Worm (Caenorhabditis elegans): ENCODE measurements around the gene clec-257.

The clec-257 gene

DNA sequence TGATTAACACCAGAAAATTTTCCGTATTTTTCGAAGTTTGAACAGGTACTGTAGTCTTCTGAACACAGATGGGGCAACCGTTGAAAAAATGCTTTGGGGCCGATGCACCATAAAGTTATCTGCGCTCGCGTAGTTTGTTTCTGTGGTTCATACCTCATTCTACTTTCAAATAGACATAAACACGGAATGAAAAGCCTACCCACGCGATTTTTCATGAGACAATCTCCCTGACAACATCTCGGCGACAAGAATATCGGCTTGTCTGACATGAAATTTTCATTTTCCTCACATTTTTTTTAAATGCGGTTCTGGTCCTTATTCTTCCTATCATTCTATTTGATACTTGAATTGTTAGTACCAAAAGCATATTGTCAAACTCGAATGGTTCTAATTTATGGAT is at the start of gene clec-257:
Gene clec-257, plus strand, starts transcription at position 301 of the 400 bp plus-strand sequence.
- TF ChIP-seq ztf-29 (GFP tag; IDR thresholded peaks at IDR 0.05) (no peak), cog-1 (tag; optimal IDR thresholded peaks at IDR 0.05) (no peak), ztf-23 (GFP tag; IDR thresholded peaks at IDR 0.05) (no peak), klf-2 (GFP tag; conservative IDR thresholded peaks at IDR 0.05) (no peak), flt-1 (GFP tag; IDR thresholded peaks at IDR 0.05) (no peak), tab-1 (GFP tag; IDR thresholded peaks at IDR 0.05) (no peak), ref-1 (GFP tag; conservative IDR thresholded peaks at IDR 0.05) (no peak), T22C8.4 (GFP tag; IDR thresholded peaks at IDR 0.05) (no peak)

DNA sequence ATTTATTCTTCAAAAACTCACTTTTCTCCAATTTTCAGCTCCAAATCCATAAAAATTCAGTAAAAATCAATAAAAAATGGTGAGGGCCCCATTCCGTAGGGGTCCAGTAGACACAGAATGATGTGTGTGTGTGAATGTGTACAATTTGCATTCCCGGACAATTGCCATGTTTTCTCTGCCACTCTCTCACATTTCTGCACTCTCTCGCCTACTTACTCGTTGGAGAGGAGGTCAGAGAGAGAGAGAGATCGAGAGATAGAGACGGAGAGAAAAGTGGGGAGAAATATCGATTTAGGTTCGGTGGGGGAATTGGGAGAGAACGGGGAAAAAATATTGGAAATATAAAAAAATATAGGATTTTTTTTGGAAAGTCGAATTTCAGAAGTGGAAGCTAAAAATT is 49.3 kb upstream of the clec-257 start:
- no peak for TF ChIP-seq tab-1 (GFP tag; IDR thresholded peaks at IDR 0.05)
- TF ChIP-seq ref-1 (GFP tag; conservative IDR thresholded peaks at IDR 0.05) = no peak; the same call in 1 of the 2 replicates
- peak; percentile 99 for TF ChIP-seq T22C8.4 (GFP tag; IDR thresholded peaks at IDR 0.05)
- no peak for TF ChIP-seq med-1 (GFP tag; optimal IDR thresholded peaks at IDR 0.05; ENCODE audit: insufficient read depth)
- TF ChIP-seq ztf-23 (GFP tag; IDR thresholded peaks at IDR 0.05) = no peak
- TF ChIP-seq klf-2 (GFP tag; conservative IDR thresholded peaks at IDR 0.05) = no peak
- no peak for TF ChIP-seq ztf-29 (GFP tag; IDR thresholded peaks at IDR 0.05)
- peak; percentile 97 for TF ChIP-seq cog-1 (tag; optimal IDR thresholded peaks at IDR 0.05)
- TF ChIP-seq flt-1 (GFP tag; IDR thresholded peaks at IDR 0.05) = no peak

DNA sequence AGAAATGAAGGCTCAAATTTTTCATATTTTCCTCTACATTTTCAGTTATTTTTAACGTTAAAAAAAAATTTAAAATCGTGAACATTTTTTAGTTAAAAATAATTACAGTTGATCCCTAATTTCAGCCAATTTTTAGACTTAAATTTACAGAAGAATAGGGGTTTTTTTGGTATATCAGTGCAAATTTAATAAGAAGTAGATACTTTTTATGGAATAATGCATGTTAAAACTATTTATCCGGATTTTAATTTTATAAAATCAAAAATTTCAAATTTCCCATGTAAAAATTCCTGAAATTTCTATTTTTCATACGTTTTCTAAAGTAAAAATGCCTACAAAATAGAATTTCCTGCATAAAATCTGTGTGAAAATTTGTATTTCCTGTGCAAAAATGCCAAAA is 48.8 kb upstream of the clec-257 start:
- TF ChIP-seq flt-1 (GFP tag; IDR thresholded peaks at IDR 0.05) = no peak
- no peak for TF ChIP-seq ztf-29 (GFP tag; IDR thresholded peaks at IDR 0.05)

DNA sequence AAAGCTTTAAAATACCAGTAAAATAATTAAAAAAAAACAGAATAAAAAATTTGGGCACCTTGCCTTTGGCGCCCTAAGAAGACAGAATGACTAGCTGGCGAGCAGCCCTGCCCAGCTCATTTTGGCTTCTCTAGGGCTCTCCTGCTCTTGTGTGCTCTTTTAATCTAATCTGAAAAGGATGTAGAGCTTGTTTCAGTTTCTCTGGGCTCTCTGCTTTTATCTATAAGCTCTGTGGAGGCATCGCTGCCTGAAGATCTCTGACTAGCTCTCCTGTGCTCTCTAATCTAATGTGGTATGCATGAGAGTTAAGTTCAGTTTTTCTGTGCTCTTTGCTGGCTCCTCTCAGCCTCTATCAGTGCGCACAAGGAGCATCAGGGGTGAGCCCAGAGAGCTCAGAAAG is 47.0 kb upstream of the clec-257 start:
- TF ChIP-seq tab-1 (GFP tag; IDR thresholded peaks at IDR 0.05) = no peak
- no peak for TF ChIP-seq klf-2 (GFP tag; conservative IDR thresholded peaks at IDR 0.05)
- TF ChIP-seq cog-1 (tag; optimal IDR thresholded peaks at IDR 0.05) = no peak
- TF ChIP-seq flt-1 (GFP tag; IDR thresholded peaks at IDR 0.05) = no peak
- TF ChIP-seq T22C8.4 (GFP tag; IDR thresholded peaks at IDR 0.05) = no peak
- no peak for TF ChIP-seq ztf-29 (GFP tag; IDR thresholded peaks at IDR 0.05)
- no peak for TF ChIP-seq med-1 (GFP tag; optimal IDR thresholded peaks at IDR 0.05; ENCODE audit: insufficient read depth)
- no peak for TF ChIP-seq ztf-23 (GFP tag; IDR thresholded peaks at IDR 0.05)
- TF ChIP-seq ref-1 (GFP tag; conservative IDR thresholded peaks at IDR 0.05) = no peak

DNA sequence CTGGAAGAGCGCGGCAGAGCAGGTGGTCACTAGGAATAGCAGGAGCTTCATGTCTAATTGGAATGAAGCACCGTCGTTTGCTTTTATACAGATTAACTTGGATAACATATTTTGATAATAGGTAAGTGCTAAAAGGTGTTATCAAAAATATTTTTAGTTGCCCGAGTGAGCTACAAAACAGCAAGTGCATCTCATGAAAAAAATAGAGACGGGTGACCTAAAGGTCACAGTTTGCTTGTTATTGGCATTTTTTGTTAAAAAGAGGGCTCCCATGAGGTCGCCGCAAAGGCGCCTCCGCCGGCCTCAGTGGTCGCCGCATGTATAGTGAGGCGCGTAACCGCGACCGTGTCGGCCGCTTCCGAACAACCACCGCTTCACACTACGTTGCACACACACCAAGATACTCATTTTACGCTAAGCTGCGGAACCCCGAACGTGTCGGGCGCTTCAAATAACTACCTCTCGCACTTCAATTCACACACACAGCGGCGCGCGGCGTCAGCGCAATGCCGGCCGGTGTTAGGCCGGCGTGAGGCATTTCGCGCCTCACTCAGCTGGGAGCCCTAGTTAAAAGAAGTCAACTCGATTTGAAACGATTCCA is 43.4 kb upstream of the clec-257 start, which contains the start of gene asp-19:
Gene asp-19, minus strand, starts transcription at position 51 of the 601 bp plus-strand sequence.
- TF ChIP-seq flt-1 (GFP tag; IDR thresholded peaks at IDR 0.05) (no peak), ztf-29 (GFP tag; IDR thresholded peaks at IDR 0.05) (no peak), tab-1 (GFP tag; IDR thresholded peaks at IDR 0.05) (no peak), klf-2 (GFP tag; conservative IDR thresholded peaks at IDR 0.05) (no peak), med-1 (GFP tag; optimal IDR thresholded peaks at IDR 0.05; ENCODE audit: insufficient read depth) (no peak), ref-1 (GFP tag; conservative IDR thresholded peaks at IDR 0.05) (no peak), T22C8.4 (GFP tag; IDR thresholded peaks at IDR 0.05) (no peak), cog-1 (tag; optimal IDR thresholded peaks at IDR 0.05) (no peak), ztf-23 (GFP tag; IDR thresholded peaks at IDR 0.05) (no peak)

DNA sequence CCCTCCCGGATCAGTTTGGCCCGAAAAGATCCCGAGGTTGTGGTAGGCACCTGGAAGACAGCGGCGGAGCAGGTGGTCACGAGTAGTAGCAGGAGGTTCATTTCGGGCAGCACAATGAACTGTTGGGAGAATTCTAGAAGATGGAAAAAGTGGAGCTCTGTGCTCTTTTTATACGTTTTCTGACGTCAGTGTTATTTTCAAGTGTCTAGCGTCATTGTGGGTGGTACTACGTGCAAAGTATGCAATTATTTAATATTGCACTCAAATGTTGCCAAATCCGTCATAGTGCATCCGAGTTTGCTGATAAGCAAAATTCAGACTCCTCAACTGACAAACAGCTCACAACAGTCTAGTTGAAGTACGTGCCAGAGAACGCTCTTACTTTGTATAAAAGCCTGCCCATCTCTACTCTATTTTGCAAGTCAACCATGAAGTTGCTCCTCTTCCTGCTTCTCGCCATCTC is 41.3 kb upstream of the clec-257 start, which contains the start of the genes asp-18 and scl-19:
Gene asp-18, minus strand, starts transcription at position 101 of the 463 bp plus-strand sequence.
Gene scl-19, plus strand, starts transcription at position 413 of the 463 bp plus-strand sequence.
- no peak for TF ChIP-seq tab-1 (GFP tag; IDR thresholded peaks at IDR 0.05)
- TF ChIP-seq flt-1 (GFP tag; IDR thresholded peaks at IDR 0.05) = no peak
- TF ChIP-seq T22C8.4 (GFP tag; IDR thresholded peaks at IDR 0.05) = no peak
- no peak for TF ChIP-seq ztf-29 (GFP tag; IDR thresholded peaks at IDR 0.05)
- no peak for TF ChIP-seq klf-2 (GFP tag; conservative IDR thresholded peaks at IDR 0.05)
- TF ChIP-seq med-1 (GFP tag; optimal IDR thresholded peaks at IDR 0.05; ENCODE audit: insufficient read depth) = no peak
- TF ChIP-seq ztf-23 (GFP tag; IDR thresholded peaks at IDR 0.05) = no peak
- no peak for TF ChIP-seq ref-1 (GFP tag; conservative IDR thresholded peaks at IDR 0.05)
- no peak for TF ChIP-seq cog-1 (tag; optimal IDR thresholded peaks at IDR 0.05)

DNA sequence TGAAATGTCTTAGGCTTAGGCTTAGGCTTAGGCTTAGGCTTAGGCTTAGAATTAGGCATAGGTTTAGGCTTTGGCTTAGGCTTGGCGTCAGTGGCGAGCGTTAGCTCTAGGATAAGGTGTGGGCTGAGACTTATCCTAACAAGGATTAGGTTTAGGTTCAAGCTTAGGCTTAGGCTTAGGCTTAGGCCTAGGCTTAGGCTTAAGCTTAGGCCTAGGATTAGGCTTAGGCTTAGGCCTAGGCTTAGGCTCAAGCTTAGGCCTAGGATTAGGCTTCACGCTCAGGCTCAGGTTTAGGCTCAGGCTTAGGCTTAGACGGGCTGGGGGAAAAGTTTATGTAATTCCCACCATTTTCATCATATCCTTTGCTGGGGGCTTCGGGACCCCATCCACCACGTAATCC is 38.9 kb upstream of the clec-257 start:
- TF ChIP-seq med-1 (GFP tag; optimal IDR thresholded peaks at IDR 0.05; ENCODE audit: insufficient read depth) = no peak
- no peak for TF ChIP-seq ztf-23 (GFP tag; IDR thresholded peaks at IDR 0.05)

DNA sequence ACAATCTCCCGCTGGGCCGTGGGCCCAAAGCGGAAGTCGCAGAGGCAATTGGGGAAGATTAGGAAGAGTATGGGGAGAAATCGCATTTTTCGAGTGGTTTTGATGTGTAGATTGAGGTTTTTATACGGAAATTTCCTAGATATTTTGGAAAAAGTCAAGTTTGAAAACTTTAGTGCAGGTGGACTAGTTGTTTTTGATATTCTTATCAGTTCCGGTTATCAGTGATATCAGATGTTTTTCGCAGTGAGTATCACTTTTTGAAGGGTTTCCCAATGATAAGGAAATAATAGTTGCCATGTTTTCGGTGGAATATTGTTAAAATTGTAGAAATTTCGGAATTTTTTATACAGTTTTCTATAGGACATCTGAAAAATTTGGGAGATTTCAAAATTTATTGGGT is 38.5 kb upstream of the clec-257 start, which contains the start of gene scl-20:
Gene scl-20, minus strand, starts transcription at position 101 of the 400 bp plus-strand sequence.
- TF ChIP-seq flt-1 (GFP tag; IDR thresholded peaks at IDR 0.05) (no peak), tab-1 (GFP tag; IDR thresholded peaks at IDR 0.05) (no peak), klf-2 (GFP tag; conservative IDR thresholded peaks at IDR 0.05) (no peak), ztf-23 (GFP tag; IDR thresholded peaks at IDR 0.05) (no peak), med-1 (GFP tag; optimal IDR thresholded peaks at IDR 0.05; ENCODE audit: insufficient read depth) (no peak), ztf-29 (GFP tag; IDR thresholded peaks at IDR 0.05) (no peak), ref-1 (GFP tag; conservative IDR thresholded peaks at IDR 0.05) (no peak), T22C8.4 (GFP tag; IDR thresholded peaks at IDR 0.05) (no peak), cog-1 (tag; optimal IDR thresholded peaks at IDR 0.05) (no peak)

DNA sequence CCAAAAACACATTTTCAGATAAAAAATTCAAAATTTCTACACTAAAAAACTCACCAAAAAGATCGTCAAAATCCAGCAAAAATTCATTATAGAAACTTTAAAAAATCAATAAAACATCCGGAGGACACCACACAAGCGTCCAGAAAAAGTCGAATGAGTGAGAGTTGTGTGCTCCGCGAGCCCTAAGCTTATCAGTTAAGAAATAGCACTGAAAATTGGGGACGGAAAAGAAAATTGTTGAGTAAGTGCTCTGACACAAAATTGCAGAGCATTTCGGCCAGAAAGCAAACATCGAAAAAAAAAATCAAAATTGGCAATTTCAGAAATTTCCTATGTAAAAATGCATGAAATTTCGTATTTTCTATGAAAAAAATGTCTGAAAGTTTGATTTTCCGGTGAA is 35.2 kb upstream of the clec-257 start:
- no peak for TF ChIP-seq ztf-29 (GFP tag; IDR thresholded peaks at IDR 0.05)
- TF ChIP-seq ztf-23 (GFP tag; IDR thresholded peaks at IDR 0.05) = no peak

DNA sequence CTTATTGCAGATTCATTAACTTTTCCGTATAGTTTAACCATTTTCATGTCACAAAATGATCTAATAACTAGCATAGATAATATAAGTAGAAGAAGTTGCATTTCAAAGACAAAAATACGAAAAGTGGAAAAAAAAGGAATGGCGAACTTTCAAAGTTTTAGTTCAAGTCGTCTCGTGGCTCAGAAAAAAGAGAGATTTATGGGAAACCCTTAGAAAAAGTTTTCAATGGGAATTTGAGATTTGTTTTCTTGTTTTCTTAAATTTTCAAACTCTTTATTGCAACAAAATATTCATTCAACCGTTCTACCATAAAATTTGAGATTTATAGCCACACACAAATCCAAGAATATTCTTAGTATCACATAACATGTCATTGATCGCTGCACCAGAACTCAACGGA is 30.8 kb upstream of the clec-257 start, which contains the start of gene clec-250:
Gene clec-250, minus strand, starts transcription at position 101 of the 400 bp plus-strand sequence.
- TF ChIP-seq tab-1 (GFP tag; IDR thresholded peaks at IDR 0.05) (no peak), flt-1 (GFP tag; IDR thresholded peaks at IDR 0.05) (no peak), T22C8.4 (GFP tag; IDR thresholded peaks at IDR 0.05) (no peak), klf-2 (GFP tag; conservative IDR thresholded peaks at IDR 0.05) (no peak), ztf-23 (GFP tag; IDR thresholded peaks at IDR 0.05) (no peak), ztf-29 (GFP tag; IDR thresholded peaks at IDR 0.05) (no peak), med-1 (GFP tag; optimal IDR thresholded peaks at IDR 0.05; ENCODE audit: insufficient read depth) (no peak), cog-1 (tag; optimal IDR thresholded peaks at IDR 0.05) (no peak), ref-1 (GFP tag; conservative IDR thresholded peaks at IDR 0.05) (no peak)
